1 fruit fly cellular context compared by ENCODE assay signal in genomic region chr2L:7065687-7066086, dm6.
TF ChIP-seq lines count a peak whose summit lies in the region.

TSS of gene Nuf2 (minus strand) at chr2L:7065837.

TF ChIP-seq in whole organism, embryonic, 481 proteins besides CTCF, POLR2A, EP300 and RAD21 (continued from another document):
- TF ChIP-seq Drgx (GFP tag; IDR thresholded peaks at IDR 0.05; lab: Robert Waterston, UW) (no peak), lov (optimal IDR thresholded peaks at IDR 0.05; lab: Kevin White, UChicago) (no peak), lov (GFP tag; IDR thresholded peaks at IDR 0.05; lab: Robert Waterston, UW) (no peak), Dip3 (GFP tag; optimal IDR thresholded peaks at IDR 0.05; lab: Kevin White, UChicago) (no peak), sisA (GFP tag; IDR thresholded peaks at IDR 0.05; lab: Robert Waterston, UW) (no peak), CG2889 (GFP tag; IDR thresholded peaks at IDR 0.05; lab: Robert Waterston, UW) (no peak), usp (GFP tag; optimal IDR thresholded peaks at IDR 0.05; lab: Kevin White, UChicago) (no peak), MESR4 (GFP tag; optimal IDR thresholded peaks at IDR 0.05; lab: Kevin White, UChicago) (peak; percentile 19), CG10147 (GFP tag; optimal IDR thresholded peaks at IDR 0.05; lab: Kevin White, UChicago) (no peak), HLH54F (GFP tag; optimal IDR thresholded peaks at IDR 0.05; lab: Kevin White, UChicago) (no peak), Stat92E (GFP tag; optimal IDR thresholded peaks at IDR 0.05; lab: Kevin White, UChicago) (no peak), ttk (GFP tag; IDR thresholded peaks at IDR 0.05; lab: Robert Waterston, UW) (no peak), CG18011 (GFP tag; optimal IDR thresholded peaks at IDR 0.05; lab: Kevin White, UChicago) (peak; percentile 18), Usf (GFP tag; optimal IDR thresholded peaks at IDR 0.05; lab: Kevin White, UChicago) (no peak), oc (tag; optimal IDR thresholded peaks at IDR 0.05; lab: Kevin White, UChicago) (no peak), CG43689 (GFP tag; IDR thresholded peaks at IDR 0.05; lab: Robert Waterston, UW) (no peak), trem (tag; optimal IDR thresholded peaks at IDR 0.05; lab: Kevin White, UChicago) (peak; percentile 12), org-1 (GFP tag; optimal IDR thresholded peaks at IDR 0.05; lab: Kevin White, UChicago) (no peak), CG12219 (GFP tag; optimal IDR thresholded peaks at IDR 0.05; lab: Kevin White, UChicago) (no peak), H15 (GFP tag; IDR thresholded peaks at IDR 0.05; lab: Robert Waterston, UW) (no peak), nerfin-1 (tag; optimal IDR thresholded peaks at IDR 0.05; lab: Kevin White, UChicago) (no peak), CG32772 (GFP tag; IDR thresholded peaks at IDR 0.05; lab: Robert Waterston, UW) (no peak), Myb (GFP tag; optimal IDR thresholded peaks at IDR 0.05; lab: Kevin White, UChicago) (peak; percentile 98), CG10543 (GFP tag; optimal IDR thresholded peaks at IDR 0.05; lab: Kevin White, UChicago) (no peak), Meics (GFP tag; optimal IDR thresholded peaks at IDR 0.05; lab: Kevin White, UChicago) (no peak), chm (GFP tag; IDR thresholded peaks at IDR 0.05; lab: Robert Waterston, UW) (no peak), CG9876 (GFP tag; optimal IDR thresholded peaks at IDR 0.05; lab: Kevin White, UChicago) (no peak), fu2 (GFP tag; optimal IDR thresholded peaks at IDR 0.05; lab: Kevin White, UChicago) (no peak), Dp (GFP tag; optimal IDR thresholded peaks at IDR 0.05; lab: Kevin White, UChicago) (peak; percentile 80), CG1603 (tag; optimal IDR thresholded peaks at IDR 0.05; lab: Kevin White, UChicago) (peak; percentile 78), pnt (GFP tag; optimal IDR thresholded peaks at IDR 0.05; lab: Kevin White, UChicago) (no peak), tgo (GFP tag; IDR thresholded peaks at IDR 0.05; lab: Robert Waterston, UW) (no peak), hth (optimal IDR thresholded peaks at IDR 0.05; lab: Kevin White, UChicago) (no peak), lbe (GFP tag; optimal IDR thresholded peaks at IDR 0.05; lab: Kevin White, UChicago) (no peak), zfh2 (GFP tag; optimal IDR thresholded peaks at IDR 0.05; lab: Kevin White, UChicago) (no peak)
TF ChIP-seq in whole organism, embryonic: peak in this region for 59.
